Worm (Caenorhabditis elegans) whole organism, L4 larva: ENCODE measurements around the gene bckd-1A.

Source experiments
- F10B5.3 ChIP-seq: sonication (generic microtip); optimal IDR thresholded peaks from 2 replicates; lab custom pipeline; 2016; ENCODE audit warnings: mild to moderate bottlenecking, missing genetic modification characterization, missing compliant biosample characterization
- F49E8.2 ChIP-seq: sonication (generic microtip); optimal IDR thresholded peaks from 2 replicates; lab custom pipeline; 2016; ENCODE audit warnings: missing compliant biosample characterization, mild to moderate bottlenecking, missing genetic modification characterization, borderline replicate concordance
- R02D3.7 ChIP-seq: fragments of 150-350 bp; sonication (generic microtip); optimal IDR thresholded peaks from 3 replicates; lab custom pipeline; 2014; ENCODE audit warnings: missing biosample characterization, missing genetic modification characterization
- T20F7.1 ChIP-seq: fragments of 200-800 bp; sonication (Bioruptor generic); optimal IDR thresholded peaks from 2 replicates; lab custom pipeline; 2018; ENCODE audit warnings: mild to moderate bottlenecking, missing genetic modification characterization, missing compliant biosample characterization
- T26A8.4 ChIP-seq: fragments of 200-800 bp; sonication (Bioruptor generic); IDR thresholded peaks from 2 replicates; pipeline ENCODE4 v1.3.6; 2022; ENCODE audit warnings: missing genetic modification characterization, missing compliant biosample characterization
- Y105C5A.15 ChIP-seq: fragments of 200-800 bp; sonication (Bioruptor generic); IDR thresholded peaks from 2 replicates; pipeline ENCODE4 v1.3.6; 2022; ENCODE audit warnings: missing genetic modification characterization, missing compliant biosample characterization
- Y75B8A.6 ChIP-seq: fragments of 200-800 bp; sonication (Bioruptor generic); IDR thresholded peaks from 2 replicates; pipeline ENCODE4 v1.3.6; 2022; ENCODE audit warnings: missing genetic modification reagents, missing genetic modification characterization, missing compliant biosample characterization
- ZK546.5 ChIP-seq, 2 experiments: sonication (generic microtip); optimal IDR thresholded peaks; 2 replicates each; lab custom pipeline; 2017; ENCODE audit warnings: missing biosample characterization in 2 of 2, missing genetic modification characterization in 2 of 2
- aha-1 ChIP-seq: fragments of 150-350 bp; peaks from one replicate; lab custom pipeline; 2014; ENCODE audit warnings: missing biosample characterization, missing genetic modification characterization
- attf-4 ChIP-seq: sonication (generic microtip); optimal IDR thresholded peaks from 3 replicates; lab custom pipeline; 2017; ENCODE audit warnings: missing biosample characterization, missing genetic modification characterization
- ceh-28 ChIP-seq: fragments of 150-350 bp; optimal IDR thresholded peaks from 2 replicates; lab custom pipeline; 2014; ENCODE audit warnings: missing biosample characterization, missing genetic modification reagents, missing genetic modification characterization
- ceh-44 ChIP-seq: fragments of 200-800 bp; sonication (Bioruptor generic); IDR thresholded peaks from 2 replicates; pipeline ENCODE4 v1.3.6; 2022; ENCODE audit warnings: missing genetic modification reagents, missing genetic modification characterization, missing compliant biosample characterization
- ceh-62 ChIP-seq: sonication (generic microtip); optimal IDR thresholded peaks from 2 replicates; lab custom pipeline; 2017; ENCODE audit warnings: missing biosample characterization, missing genetic modification characterization
- ces-1 ChIP-seq: fragments of 150-350 bp; sonication (generic microtip); optimal IDR thresholded peaks from 4 replicates; lab custom pipeline; 2014; ENCODE audit warnings: missing biosample characterization, missing genetic modification reagents, missing genetic modification characterization
- dve-1 ChIP-seq: sonication (generic microtip); optimal IDR thresholded peaks from 2 replicates; lab custom pipeline; 2017; ENCODE audit warnings: antibody characterized with exemption, mild to moderate bottlenecking, missing genetic modification characterization, missing compliant biosample characterization; ENCODE audit not compliant: insufficient read depth
- egl-43 ChIP-seq: fragments of 200-800 bp; sonication (Bioruptor generic); IDR thresholded peaks from 2 replicates; pipeline ENCODE4 v1.3.6; 2022; ENCODE audit warnings: missing genetic modification reagents, missing genetic modification characterization, missing compliant biosample characterization
- fos-1 ChIP-seq: fragments of 150-350 bp; optimal IDR thresholded peaks from 2 replicates; lab custom pipeline; 2014; ENCODE audit warnings: missing biosample characterization, missing genetic modification characterization
- hlh-11 ChIP-seq: fragments of 200-800 bp; sonication (Bioruptor generic); optimal IDR thresholded peaks from 2 replicates; lab custom pipeline; 2018; ENCODE audit warnings: mild to moderate bottlenecking, missing genetic modification characterization, missing compliant biosample characterization
- jun-1 ChIP-seq: fragments of 150-350 bp; optimal IDR thresholded peaks from 2 replicates; lab custom pipeline; 2014; ENCODE audit warnings: missing biosample characterization, missing genetic modification reagents, missing genetic modification characterization
- lim-7 ChIP-seq: fragments of 200-800 bp; sonication (Bioruptor generic); IDR thresholded peaks from 2 replicates; pipeline ENCODE4 v1.3.6; 2022; ENCODE audit warnings: missing genetic modification characterization, missing compliant biosample characterization
- lin-29 ChIP-seq: fragments of 200-800 bp; sonication (Bioruptor generic); IDR thresholded peaks from 2 replicates; pipeline ENCODE4 v1.3.6; 2022; ENCODE audit warnings: missing genetic modification reagents, missing genetic modification characterization, missing compliant biosample characterization
- lin-38 ChIP-seq: fragments of 200-800 bp; sonication (Bioruptor generic); IDR thresholded peaks from 2 replicates; pipeline ENCODE4 v1.3.6; 2022; ENCODE audit warnings: missing genetic modification reagents, missing genetic modification characterization, missing compliant biosample characterization
- lir-3 ChIP-seq: sonication (generic microtip); optimal IDR thresholded peaks from 2 replicates; lab custom pipeline; 2016; ENCODE audit warnings: mild to moderate bottlenecking, missing genetic modification characterization, missing compliant biosample characterization
- mdt-29 ChIP-seq: fragments of 200-800 bp; sonication (Bioruptor generic); IDR thresholded peaks from 2 replicates; pipeline ENCODE4 v1.3.6; 2022; ENCODE audit warnings: missing genetic modification reagents, missing genetic modification characterization, missing compliant biosample characterization
- mes-2 ChIP-seq: sonication (generic microtip); optimal IDR thresholded peaks from 2 replicates; lab custom pipeline; 2016; ENCODE audit warnings: missing genotype, mild to moderate bottlenecking, missing genetic modification characterization, missing compliant biosample characterization; ENCODE audit not compliant: poor library complexity, severe bottlenecking
- mxl-3 ChIP-seq: fragments of 200-800 bp; sonication (Bioruptor generic); optimal IDR thresholded peaks from 2 replicates; lab custom pipeline; 2018; ENCODE audit warnings: mild to moderate bottlenecking, missing genetic modification characterization, missing compliant biosample characterization
- nhr-28 ChIP-seq: fragments of 150-350 bp; optimal IDR thresholded peaks from 2 replicates; lab custom pipeline; 2014; ENCODE audit warnings: missing biosample characterization, missing genetic modification characterization
- nhr-41 ChIP-seq: fragments of 200-800 bp; sonication (Bioruptor generic); IDR thresholded peaks from 2 replicates; pipeline ENCODE4 v1.3.6; 2022; ENCODE audit warnings: missing genetic modification reagents, missing genetic modification characterization, missing compliant biosample characterization
- nhr-42 ChIP-seq: fragments of 200-800 bp; sonication (Bioruptor generic); IDR thresholded peaks from 2 replicates; pipeline ENCODE4 v1.3.6; 2022; ENCODE audit warnings: missing genetic modification characterization, missing compliant biosample characterization
- nhr-48 ChIP-seq: sonication (generic microtip); optimal IDR thresholded peaks from 2 replicates; lab custom pipeline; 2016; ENCODE audit warnings: mild to moderate bottlenecking, missing genetic modification characterization, missing compliant biosample characterization
- nhr-6 ChIP-seq: fragments of 150-350 bp; optimal IDR thresholded peaks from 2 replicates; lab custom pipeline; 2014; ENCODE audit warnings: missing biosample characterization, missing genetic modification characterization
- nhr-77 ChIP-seq: fragments of 150-350 bp; optimal IDR thresholded peaks from 2 replicates; lab custom pipeline; 2014; ENCODE audit warnings: missing biosample characterization, missing genetic modification characterization
- pha-4 ChIP-seq, 2 experiments: fragments of 150-350 bp in 1 of 2; fragments of 200-800 bp in 1 of 2; sonication (Bioruptor generic) in 1 of 2; IDR thresholded peaks in 1 of 2; optimal IDR thresholded peaks in 1 of 2; 2 replicates each; pipeline versions ENCODE4 v1.3.6 to Lab custom; 2014 to 2022; ENCODE audit warnings: missing genetic modification characterization in 2 of 2, missing genetic modification reagents in 2 of 2, missing biosample characterization in 1 of 2, missing compliant biosample characterization in 1 of 2
- saeg-2 ChIP-seq: fragments of 200-800 bp; sonication (Bioruptor generic); IDR thresholded peaks from 2 replicates; pipeline ENCODE4 v1.3.6; 2022; ENCODE audit warnings: missing genetic modification reagents, missing genetic modification characterization, missing compliant biosample characterization
- snpc-1.2 ChIP-seq: fragments of 200-800 bp; sonication (Bioruptor generic); IDR thresholded peaks from 2 replicates; pipeline ENCODE4 v1.3.6; 2022; ENCODE audit warnings: missing genetic modification reagents, missing genetic modification characterization, missing compliant biosample characterization
- spr-1 ChIP-seq: sonication (generic microtip); optimal IDR thresholded peaks from 2 replicates; lab custom pipeline; 2016; ENCODE audit warnings: mild to moderate bottlenecking, missing genetic modification characterization, missing compliant biosample characterization
- unc-39 ChIP-seq: sonication (generic microtip); optimal IDR thresholded peaks from 2 replicates; lab custom pipeline; 2017; ENCODE audit warnings: missing biosample characterization, missing genetic modification characterization
- unc-62 ChIP-seq, 3 experiments: fragments of 150-350 bp in 1 of 3; sonication (generic microtip); optimal IDR thresholded peaks in 2 of 3; peaks in 1 of 3; 1 replicate in 1 of 3; 2 replicates in 2 of 3; lab custom pipeline; 2014 to 2017; ENCODE audit warnings: missing biosample characterization in 3 of 3, missing genetic modification characterization in 3 of 3, missing genetic modification reagents in 3 of 3, missing genotype in 1 of 3
- zip-11 ChIP-seq: fragments of 200-800 bp; sonication (Bioruptor generic); IDR thresholded peaks from 2 replicates; pipeline ENCODE4 v1.3.6; 2022; ENCODE audit warnings: missing genetic modification characterization, missing compliant biosample characterization
- ztf-11 ChIP-seq: fragments of 150-350 bp; optimal IDR thresholded peaks from 2 replicates; lab custom pipeline; 2014; ENCODE audit warnings: missing biosample characterization, missing genetic modification characterization
- ztf-7 ChIP-seq: fragments of 150-350 bp; optimal IDR thresholded peaks from 2 replicates; lab custom pipeline; 2014; ENCODE audit warnings: missing biosample characterization, missing genetic modification characterization

bckd-1A gene

DNA sequence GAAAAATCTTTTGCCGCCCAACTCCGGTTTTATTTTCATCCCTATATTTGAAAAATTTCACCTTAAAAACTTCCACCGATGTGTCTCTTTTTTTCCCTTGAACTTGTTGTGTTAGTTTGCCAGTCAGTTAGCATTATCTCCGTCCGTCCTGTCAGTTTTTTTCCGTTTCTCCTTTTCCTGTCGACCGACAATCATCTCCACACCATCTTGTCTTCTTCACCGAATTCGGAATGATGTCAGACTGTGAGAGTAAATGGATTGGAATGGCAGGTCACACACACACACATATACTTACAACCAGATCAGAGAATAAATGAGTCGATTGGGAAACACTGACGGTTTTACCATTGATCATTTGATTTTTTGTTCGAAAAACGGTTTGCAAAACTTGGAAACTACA, 39.6 kb upstream of the bckd-1A start:
- TF ChIP-seq nhr-41 (no peak), fos-1 (tag; lab: Kevin White, UChicago) (no peak), dve-1 (tag; lab: Kevin White, UChicago) (no peak), aha-1 (peak; percentile 80), nhr-28 (tag; lab: Kevin White, UChicago) (peak; percentile 44), lin-29 (GFP tag; lab: Robert Waterston, UW) (no peak), ztf-11 (tag; lab: Kevin White, UChicago) (no peak), spr-1 (tag; lab: Kevin White, UChicago) (no peak), mxl-3 (no peak), pha-4 (GFP tag; IDR thresholded peaks at IDR 0.05; lab: Robert Waterston, UW) (no peak), pha-4 (tag; optimal IDR thresholded peaks at IDR 0.05; lab: Kevin White, UChicago) (no peak), snpc-1.2 (GFP tag; lab: Robert Waterston, UW) (no peak), T26A8.4 (no peak), unc-39 (tag; lab: Kevin White, UChicago) (no peak), mes-2 (tag; lab: Kevin White, UChicago) (peak; percentile 3), hlh-11 (tag; lab: Kevin White, UChicago) (peak; percentile 17), ces-1 (GFP tag; lab: Kevin White, UChicago) (no peak), jun-1 (tag; lab: Kevin White, UChicago) (no peak), saeg-2 (GFP tag; lab: Robert Waterston, UW) (no peak), egl-43 (no peak), nhr-48 (tag; lab: Kevin White, UChicago) (no peak), nhr-77 (tag; lab: Kevin White, UChicago) (no peak), F49E8.2 (tag; lab: Kevin White, UChicago) (no peak), T20F7.1 (GFP tag; lab: Kevin White, UChicago) (no peak), unc-62 (GFP tag; optimal IDR thresholded peaks at IDR 0.05 in 1 of 2; lab: Kevin White, UChicago) (peak in 1 of 2 experiments; percentile 99), unc-62 (tag; optimal IDR thresholded peaks at IDR 0.05; lab: Kevin White, UChicago) (no peak), Y105C5A.15 (GFP tag; lab: Robert Waterston, UW) (no peak), zip-11 (GFP tag; lab: Robert Waterston, UW) (no peak), nhr-6 (tag; lab: Kevin White, UChicago) (no peak), ztf-7 (tag; lab: Kevin White, UChicago) (no peak), nhr-42 (GFP tag; lab: Robert Waterston, UW) (no peak), lin-38 (GFP tag; lab: Robert Waterston, UW) (no peak), ZK546.5 (tag; optimal IDR thresholded peaks at IDR 0.05; lab: Kevin White, UChicago) (no peak), F10B5.3 (no peak), ceh-44 (GFP tag; lab: Robert Waterston, UW) (no peak), attf-4 (no peak), R02D3.7 (tag; lab: Kevin White, UChicago) (no peak), mdt-29 (GFP tag; lab: Robert Waterston, UW) (no peak), lir-3 (no peak), lim-7 (GFP tag; lab: Robert Waterston, UW) (no peak), Y75B8A.6 (GFP tag; lab: Robert Waterston, UW) (no peak)

DNA sequence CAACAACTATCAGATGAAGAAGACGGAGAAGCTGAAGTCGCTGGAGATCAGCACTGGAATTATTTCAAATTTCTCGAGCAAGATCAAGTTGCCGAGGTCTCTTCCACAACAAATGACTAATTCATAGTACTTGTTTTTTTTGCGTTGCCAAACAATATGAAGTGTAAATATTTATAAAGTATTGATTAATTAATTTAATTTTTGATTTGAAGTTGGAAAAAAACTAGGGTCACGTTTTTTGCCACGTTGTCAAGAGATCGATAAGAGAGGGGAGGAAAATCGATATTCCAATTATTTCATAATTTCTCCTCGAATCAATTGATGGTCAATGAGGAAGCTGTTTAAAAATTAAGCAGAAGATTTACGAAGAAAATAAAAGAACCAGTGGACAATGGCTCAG, 32.9 kb upstream of the bckd-1A start, which contains the start of gene snf-7:
TSS of gene snf-7 (plus strand) at position 301 of the 400 bp plus-strand sequence.
- TF ChIP-seq ceh-62 (tag; lab: Kevin White, UChicago) (no peak), ceh-28 (tag; lab: Kevin White, UChicago) (peak; percentile 36)
